Worm (Caenorhabditis elegans) whole organism, L4 larva: ENCODE data around the gene dnj-20.

ENCODE experiments used
- D1046.2 ChIP-seq: fragments of 200-800 bp; sonication (Bioruptor generic); IDR thresholded peaks from 2 replicates; pipeline ENCODE4 v1.3.6; 2022; ENCODE audit warnings: missing genetic modification characterization, missing compliant biosample characterization
- F26F4.8 ChIP-seq: fragments of 200-800 bp; sonication (Bioruptor generic); conservative IDR thresholded peaks from 2 replicates; pipeline ENCODE4 v1.3.6; 2022; ENCODE audit warnings: missing genetic modification characterization, missing compliant biosample characterization
- F37D6.2 ChIP-seq: sonication (generic microtip); optimal IDR thresholded peaks from 2 replicates; lab custom pipeline; 2016; ENCODE audit warnings: mild to moderate bottlenecking, missing genetic modification characterization, missing compliant biosample characterization
- F49E8.2 ChIP-seq: sonication (generic microtip); optimal IDR thresholded peaks from 2 replicates; lab custom pipeline; 2016; ENCODE audit warnings: missing compliant biosample characterization, mild to moderate bottlenecking, missing genetic modification characterization, borderline replicate concordance
- T20F7.1 ChIP-seq: fragments of 200-800 bp; sonication (Bioruptor generic); optimal IDR thresholded peaks from 2 replicates; lab custom pipeline; 2018; ENCODE audit warnings: mild to moderate bottlenecking, missing genetic modification characterization, missing compliant biosample characterization
- Y5F2A.4 ChIP-seq: fragments of 200-800 bp; sonication (Bioruptor generic); optimal IDR thresholded peaks from 2 replicates; lab custom pipeline; 2018; ENCODE audit warnings: mild to moderate bottlenecking, missing genetic modification characterization, missing compliant biosample characterization
- ZK337.2 ChIP-seq: fragments of 200-800 bp; sonication (Bioruptor generic); IDR thresholded peaks from 2 replicates; pipeline ENCODE4 v1.3.6; 2022; ENCODE audit warnings: missing genetic modification reagents, missing genetic modification characterization, missing compliant biosample characterization
- aha-1 ChIP-seq: fragments of 150-350 bp; peaks from one replicate; lab custom pipeline; 2014; ENCODE audit warnings: missing biosample characterization, missing genetic modification characterization
- aly-2 ChIP-seq: sonication (generic microtip); optimal IDR thresholded peaks from 2 replicates; lab custom pipeline; 2018; ENCODE audit warnings: missing biosample characterization, missing genetic modification characterization
- ama-1 ChIP-seq: fragments of 150-350 bp; optimal IDR thresholded peaks from 2 replicates; lab custom pipeline; 2014; ENCODE audit warnings: inconsistent platforms, mixed read lengths
- ceh-28 ChIP-seq: fragments of 150-350 bp; optimal IDR thresholded peaks from 2 replicates; lab custom pipeline; 2014; ENCODE audit warnings: missing biosample characterization, missing genetic modification reagents, missing genetic modification characterization
- ceh-44 ChIP-seq: fragments of 200-800 bp; sonication (Bioruptor generic); IDR thresholded peaks from 2 replicates; pipeline ENCODE4 v1.3.6; 2022; ENCODE audit warnings: missing genetic modification reagents, missing genetic modification characterization, missing compliant biosample characterization
- ceh-62 ChIP-seq: sonication (generic microtip); optimal IDR thresholded peaks from 2 replicates; lab custom pipeline; 2017; ENCODE audit warnings: missing biosample characterization, missing genetic modification characterization
- cey-2 ChIP-seq: sonication (generic microtip); optimal IDR thresholded peaks from 3 replicates; lab custom pipeline; 2017; ENCODE audit warnings: missing genetic modification characterization, mild to moderate bottlenecking, missing compliant biosample characterization, antibody characterized with exemption, borderline replicate concordance; ENCODE audit not compliant: insufficient read depth
- daf-16 ChIP-seq, 3 experiments: sonication (generic microtip); optimal IDR thresholded peaks; 2 replicates each; lab custom pipeline; 2016 to 2017; ENCODE audit warnings: missing genetic modification characterization in 3 of 3, missing genetic modification reagents in 3 of 3, mild to moderate bottlenecking in 2 of 3, missing compliant biosample characterization in 2 of 3, missing biosample characterization in 1 of 3, moderate library complexity in 1 of 3
- daf-19 ChIP-seq: fragments of 200-800 bp; sonication (Bioruptor generic); conservative IDR thresholded peaks from 2 replicates; pipeline ENCODE4 v1.3.6; 2022; ENCODE audit warnings: missing genetic modification characterization, missing compliant biosample characterization
- dmd-9 ChIP-seq: fragments of 200-800 bp; sonication (Bioruptor generic); IDR thresholded peaks from 2 replicates; pipeline ENCODE4 v1.3.6; 2022; ENCODE audit warnings: missing genetic modification reagents, missing genetic modification characterization, missing compliant biosample characterization
- dpl-1 ChIP-seq: fragments of 150-350 bp; optimal IDR thresholded peaks from 2 replicates; lab custom pipeline; 2014; ENCODE audit warnings: missing biosample characterization, missing genetic modification reagents, missing genetic modification characterization
- egl-27 ChIP-seq: sonication (generic microtip); optimal IDR thresholded peaks from 3 replicates; lab custom pipeline; 2017; ENCODE audit warnings: missing biosample characterization, missing genetic modification reagents, missing genetic modification characterization
- gei-8 ChIP-seq: fragments of 200-800 bp; sonication (Bioruptor generic); optimal IDR thresholded peaks from 2 replicates; lab custom pipeline; 2018; ENCODE audit warnings: mild to moderate bottlenecking, missing genetic modification characterization, missing compliant biosample characterization
- lim-7 ChIP-seq: fragments of 200-800 bp; sonication (Bioruptor generic); IDR thresholded peaks from 2 replicates; pipeline ENCODE4 v1.3.6; 2022; ENCODE audit warnings: missing genetic modification characterization, missing compliant biosample characterization
- lin-15B ChIP-seq: fragments of 150-350 bp; sonication (generic microtip); optimal IDR thresholded peaks from 3 replicates; lab custom pipeline; 2014; ENCODE audit warnings: missing biosample characterization, missing genetic modification characterization
- lin-29 ChIP-seq: fragments of 200-800 bp; sonication (Bioruptor generic); IDR thresholded peaks from 2 replicates; pipeline ENCODE4 v1.3.6; 2022; ENCODE audit warnings: missing genetic modification reagents, missing genetic modification characterization, missing compliant biosample characterization
- lin-39 ChIP-seq: fragments of 150-350 bp; optimal IDR thresholded peaks from 2 replicates; lab custom pipeline; 2014; ENCODE audit warnings: missing biosample characterization, missing genetic modification reagents, missing genetic modification characterization
- lsy-2 ChIP-seq, 2 experiments: fragments of 150-350 bp in 1 of 2; sonication (generic microtip) in 1 of 2; optimal IDR thresholded peaks; 2 replicates each; lab custom pipeline; 2014 to 2017; ENCODE audit warnings: missing biosample characterization in 2 of 2, missing genetic modification characterization in 2 of 2
- mxl-2 ChIP-seq: fragments of 200-800 bp; sonication (Bioruptor generic); conservative IDR thresholded peaks from 2 replicates; pipeline ENCODE4 v1.3.6; 2022; ENCODE audit warnings: missing genetic modification reagents, missing genetic modification characterization, missing compliant biosample characterization
- nhr-10 ChIP-seq: fragments of 150-350 bp; optimal IDR thresholded peaks from 2 replicates; lab custom pipeline; 2014; ENCODE audit warnings: missing biosample characterization, missing genetic modification characterization
- nhr-111 ChIP-seq: fragments of 200-800 bp; sonication (Bioruptor generic); optimal IDR thresholded peaks from 2 replicates; lab custom pipeline; 2018; ENCODE audit warnings: mild to moderate bottlenecking, missing genetic modification characterization, missing compliant biosample characterization
- nhr-237 ChIP-seq: sonication (generic microtip); optimal IDR thresholded peaks from 2 replicates; lab custom pipeline; 2017; ENCODE audit warnings: missing biosample characterization, missing genetic modification characterization
- nhr-41 ChIP-seq: fragments of 200-800 bp; sonication (Bioruptor generic); IDR thresholded peaks from 2 replicates; pipeline ENCODE4 v1.3.6; 2022; ENCODE audit warnings: missing genetic modification reagents, missing genetic modification characterization, missing compliant biosample characterization
- nhr-42 ChIP-seq: fragments of 200-800 bp; sonication (Bioruptor generic); IDR thresholded peaks from 2 replicates; pipeline ENCODE4 v1.3.6; 2022; ENCODE audit warnings: missing genetic modification characterization, missing compliant biosample characterization
- nhr-48 ChIP-seq: sonication (generic microtip); optimal IDR thresholded peaks from 2 replicates; lab custom pipeline; 2016; ENCODE audit warnings: mild to moderate bottlenecking, missing genetic modification characterization, missing compliant biosample characterization
- nhr-6 ChIP-seq: fragments of 150-350 bp; optimal IDR thresholded peaks from 2 replicates; lab custom pipeline; 2014; ENCODE audit warnings: missing biosample characterization, missing genetic modification characterization
- nhr-76 ChIP-seq: fragments of 150-350 bp; optimal IDR thresholded peaks from 2 replicates; lab custom pipeline; 2014; ENCODE audit warnings: missing biosample characterization, missing genetic modification characterization
- pha-4 ChIP-seq, 2 experiments: fragments of 150-350 bp in 1 of 2; fragments of 200-800 bp in 1 of 2; sonication (Bioruptor generic) in 1 of 2; IDR thresholded peaks in 1 of 2; optimal IDR thresholded peaks in 1 of 2; 2 replicates each; pipeline versions ENCODE4 v1.3.6 to Lab custom; 2014 to 2022; ENCODE audit warnings: missing genetic modification characterization in 2 of 2, missing genetic modification reagents in 2 of 2, missing biosample characterization in 1 of 2, missing compliant biosample characterization in 1 of 2
- php-3 ChIP-seq: fragments of 200-800 bp; sonication (Bioruptor generic); IDR thresholded peaks from 2 replicates; pipeline ENCODE4 v1.3.6; 2022; ENCODE audit warnings: missing genetic modification reagents, missing genetic modification characterization, missing compliant biosample characterization
- pqm-1 ChIP-seq: sonication (generic microtip); optimal IDR thresholded peaks from 2 replicates; lab custom pipeline; 2017; ENCODE audit warnings: missing biosample characterization, missing genetic modification characterization
- skn-1 ChIP-seq: fragments of 150-350 bp; optimal IDR thresholded peaks from 2 replicates; lab custom pipeline; 2014; ENCODE audit warnings: missing biosample characterization, missing genetic modification characterization
- snpc-1.2 ChIP-seq: fragments of 200-800 bp; sonication (Bioruptor generic); IDR thresholded peaks from 2 replicates; pipeline ENCODE4 v1.3.6; 2022; ENCODE audit warnings: missing genetic modification reagents, missing genetic modification characterization, missing compliant biosample characterization
- spr-3 ChIP-seq: fragments of 200-800 bp; sonication (Bioruptor generic); optimal IDR thresholded peaks from 2 replicates; lab custom pipeline; 2018; ENCODE audit warnings: mild to moderate bottlenecking, missing genetic modification characterization, missing compliant biosample characterization
- tra-1 ChIP-seq: fragments of 200-800 bp; sonication (Bioruptor generic); IDR thresholded peaks from 2 replicates; pipeline ENCODE4 v1.3.6; 2022; ENCODE audit warnings: missing genetic modification reagents, missing genetic modification characterization, missing compliant biosample characterization
- zag-1 ChIP-seq: fragments of 150-350 bp; optimal IDR thresholded peaks from 2 replicates; lab custom pipeline; 2014; ENCODE audit warnings: missing biosample characterization, missing genetic modification characterization
- zfp-3 ChIP-seq: fragments of 200-800 bp; sonication (Bioruptor generic); conservative IDR thresholded peaks from 2 replicates; pipeline ENCODE4 v1.3.6; 2022; ENCODE audit warnings: missing genetic modification reagents, missing genetic modification characterization, missing compliant biosample characterization
- ztf-11 ChIP-seq: fragments of 150-350 bp; optimal IDR thresholded peaks from 2 replicates; lab custom pipeline; 2014; ENCODE audit warnings: missing biosample characterization, missing genetic modification characterization
- ztf-7 ChIP-seq: fragments of 150-350 bp; optimal IDR thresholded peaks from 2 replicates; lab custom pipeline; 2014; ENCODE audit warnings: missing biosample characterization, missing genetic modification characterization

dnj-20 gene

ce11 chrII:9596401-9596800 is 27.6 kb downstream of the dnj-20 start, which contains the start of gene E02H1.6:
TSS of gene E02H1.6 (plus strand) at chrII:9596701.
- TF ChIP-seq ceh-44 = no peak
- TF ChIP-seq daf-19 (GFP tag; lab: Robert Waterston, UW) = no peak
- TF ChIP-seq dmd-9 (GFP tag; lab: Robert Waterston, UW) = no peak
- no peak for TF ChIP-seq nhr-76 (tag; lab: Kevin White, UChicago)
- no peak for TF ChIP-seq ztf-7 (tag; lab: Kevin White, UChicago)
- TF ChIP-seq spr-3 (GFP tag; lab: Kevin White, UChicago) = no peak
- TF ChIP-seq D1046.2 (GFP tag; lab: Robert Waterston, UW) = no peak
- no peak for TF ChIP-seq snpc-1.2
- TF ChIP-seq daf-16 (GFP tag; optimal IDR thresholded peaks at IDR 0.05; lab: Kevin White, UChicago) = no peak
- no peak for TF ChIP-seq daf-16 (tag; optimal IDR thresholded peaks at IDR 0.05; lab: Kevin White, UChicago)
- no peak for TF ChIP-seq nhr-10 (tag; lab: Kevin White, UChicago)
- TF ChIP-seq cey-2 (tag; lab: Kevin White, UChicago) = no peak
- no peak for TF ChIP-seq ceh-28
- TF ChIP-seq F37D6.2 (tag; lab: Kevin White, UChicago) = no peak
- TF ChIP-seq lin-39 (tag; lab: Kevin White, UChicago) = no peak

- TF ChIP-seq aly-2 (tag; lab: Kevin White, UChicago) (no peak), zfp-3 (GFP tag; lab: Robert Waterston, UW) (no peak)
These were observed 29.1 kb downstream of the dnj-20 start, which contains the start of gene E02H1.5 for ce11 chrII:9594924-9595323. TSS of gene E02H1.5 (plus strand) at chrII:9595224.

- TF ChIP-seq snpc-1.2 = no peak
- no peak for TF ChIP-seq tra-1 (GFP tag; lab: Robert Waterston, UW)
- TF ChIP-seq lim-7 = no peak
- TF ChIP-seq T20F7.1 = no peak
- no peak for TF ChIP-seq aha-1
- TF ChIP-seq php-3 (GFP tag; lab: Robert Waterston, UW) = no peak
- TF ChIP-seq nhr-42 (GFP tag; lab: Robert Waterston, UW) = no peak
- no peak for TF ChIP-seq zag-1
- no peak for TF ChIP-seq lin-39 (tag; lab: Kevin White, UChicago)
- TF ChIP-seq Y5F2A.4 (GFP tag; lab: Kevin White, UChicago) = no peak
- no peak for TF ChIP-seq egl-27 (tag; lab: Kevin White, UChicago)
- TF ChIP-seq nhr-111 (GFP tag; lab: Kevin White, UChicago) = no peak
These were observed 31.2 kb downstream of the dnj-20 start, which contains the start of gene parp-2 for ce11 chrII:9592737-9593136. TSS of gene parp-2 (plus strand) at chrII:9593037.

ce11 chrII:9591071-9591470 is 32.9 kb downstream of the dnj-20 start, which contains the start of the genes E02H1.1 and tag-124:
TSS of gene E02H1.1 (minus strand) at chrII:9591164.
TSS of gene tag-124 (plus strand) at chrII:9591292.
- no peak for TF ChIP-seq Y5F2A.4 (GFP tag; lab: Kevin White, UChicago)
- peak; percentile 83 for TF ChIP-seq ZK337.2 (GFP tag; lab: Robert Waterston, UW)
- peak; percentile 19 for TF ChIP-seq nhr-6 (tag; lab: Kevin White, UChicago)
- no peak for TF ChIP-seq skn-1 (tag; lab: Kevin White, UChicago)
- peak; percentile 33 for TF ChIP-seq nhr-48 (tag; lab: Kevin White, UChicago)
- peak; percentile 79 for TF ChIP-seq dpl-1 (GFP tag; lab: Kevin White, UChicago)
- TF ChIP-seq ama-1 (lab: Kevin White, UChicago) = no peak
- TF ChIP-seq D1046.2 (GFP tag; lab: Robert Waterston, UW) = no peak
- no peak for TF ChIP-seq pqm-1
- TF ChIP-seq lin-15B = no peak
- TF ChIP-seq gei-8 (GFP tag; lab: Kevin White, UChicago) = no peak
- no peak for TF ChIP-seq ztf-11
- TF ChIP-seq zag-1 = no peak
- TF ChIP-seq F26F4.8 (GFP tag; lab: Robert Waterston, UW) = no peak
- no peak for TF ChIP-seq lin-29 (GFP tag; lab: Robert Waterston, UW)
- no peak for TF ChIP-seq nhr-237 (tag; lab: Kevin White, UChicago)
- no peak for TF ChIP-seq ceh-28
- TF ChIP-seq tra-1 (GFP tag; lab: Robert Waterston, UW) = peak; percentile 65; the same call in 1 of the 2 replicates
- no peak for TF ChIP-seq mxl-2
- no peak for TF ChIP-seq ceh-62 (tag; lab: Kevin White, UChicago)
- peak in 1 of 2 experiments; percentile 89 for TF ChIP-seq lsy-2 (tag; optimal IDR thresholded peaks at IDR 0.05; lab: Kevin White, UChicago)
- peak; percentile 45 for TF ChIP-seq F49E8.2 (tag; lab: Kevin White, UChicago)
- TF ChIP-seq ztf-7 (tag; lab: Kevin White, UChicago) = no peak
- no peak for TF ChIP-seq nhr-42 (GFP tag; lab: Robert Waterston, UW)
- no peak for TF ChIP-seq nhr-41 (GFP tag; lab: Robert Waterston, UW)
- 0 out of 2 replicates have a peak, but pooled peaks have one; percentile 9 for TF ChIP-seq pha-4 (GFP tag; IDR thresholded peaks at IDR 0.05; lab: Robert Waterston, UW)
- peak; percentile 49 for TF ChIP-seq pha-4 (tag; optimal IDR thresholded peaks at IDR 0.05; lab: Kevin White, UChicago)
